Worm (Caenorhabditis elegans) whole organism, L1 larva: ENCODE measurements around the gene btb-9.

ENCODE experiments used
- C04F5.9 ChIP-seq: sonication (generic microtip); optimal IDR thresholded peaks from 2 replicates; lab custom pipeline; 2016; ENCODE audit warnings: missing genetic modification characterization, missing compliant biosample characterization
- C16A3.4 ChIP-seq: fragments of 150-350 bp; optimal IDR thresholded peaks from 2 replicates; lab custom pipeline; 2014; ENCODE audit warnings: missing biosample characterization, missing genetic modification characterization
- C34B4.2 ChIP-seq: sonication (generic microtip); optimal IDR thresholded peaks from 2 replicates; lab custom pipeline; 2017; ENCODE audit warnings: mild to moderate bottlenecking, missing genetic modification characterization, missing compliant biosample characterization
- F16B12.6 ChIP-seq: fragments of 150-350 bp; optimal IDR thresholded peaks from 2 replicates; lab custom pipeline; 2014; ENCODE audit warnings: missing biosample characterization, missing genetic modification characterization
- Y116A8C.19 ChIP-seq: sonication (generic microtip); optimal IDR thresholded peaks from 2 replicates; lab custom pipeline; 2016; ENCODE audit warnings: missing compliant biosample characterization, missing genetic modification characterization, borderline replicate concordance
- aha-1 ChIP-seq: fragments of 150-350 bp; optimal IDR thresholded peaks from 2 replicates; lab custom pipeline; 2014; ENCODE audit warnings: missing biosample characterization, missing genetic modification characterization
- blmp-1 ChIP-seq: fragments of 150-350 bp; optimal IDR thresholded peaks from 2 replicates; lab custom pipeline; 2014; ENCODE audit warnings: missing biosample characterization, missing genetic modification characterization
- ceh-63 ChIP-seq: fragments of 200-800 bp; sonication (Bioruptor generic); optimal IDR thresholded peaks from 2 replicates; lab custom pipeline; 2018; ENCODE audit warnings: mild to moderate bottlenecking, missing genetic modification characterization, missing compliant biosample characterization
- ceh-8 ChIP-seq: fragments of 200-800 bp; sonication (Bioruptor generic); optimal IDR thresholded peaks from 2 replicates; lab custom pipeline; 2018; ENCODE audit warnings: mild to moderate bottlenecking, missing genetic modification characterization, moderate library complexity, missing compliant biosample characterization
- ceh-88 ChIP-seq: fragments of 200-800 bp; sonication (Bioruptor generic); IDR thresholded peaks from 2 replicates; pipeline ENCODE4 v1.3.6; 2022; ENCODE audit warnings: missing genetic modification characterization, missing compliant biosample characterization
- ces-1 ChIP-seq: fragments of 150-350 bp; optimal IDR thresholded peaks from 2 replicates; lab custom pipeline; 2014; ENCODE audit warnings: missing biosample characterization, missing genetic modification reagents, missing genetic modification characterization
- dpl-1 ChIP-seq, 3 experiments: fragments of 150-350 bp in 2 of 3; sonication (generic microtip) in 1 of 3; optimal IDR thresholded peaks; 2 replicates each; lab custom pipeline; 2014 to 2017; ENCODE audit warnings: missing biosample characterization in 3 of 3, missing genetic modification characterization in 3 of 3, missing genetic modification reagents in 3 of 3
- efl-1 ChIP-seq, 4 experiments: fragments of 150-350 bp; optimal IDR thresholded peaks in 3 of 4; peaks in 1 of 4; 1 replicate in 1 of 4; 2 replicates in 3 of 4; lab custom pipeline; 2014; ENCODE audit warnings: missing biosample characterization in 2 of 4, missing genetic modification characterization in 2 of 4, missing genetic modification reagents in 2 of 4
- egl-13 ChIP-seq: sonication (generic microtip); optimal IDR thresholded peaks from 2 replicates; lab custom pipeline; 2016; ENCODE audit warnings: missing genotype, missing genetic modification reagents, missing genetic modification characterization, missing compliant biosample characterization
- egl-27 ChIP-seq, 2 experiments: fragments of 150-350 bp in 1 of 2; sonication (generic microtip); optimal IDR thresholded peaks; 3 replicates each; lab custom pipeline; 2017 to 2018; ENCODE audit warnings: missing biosample characterization in 2 of 2, missing genetic modification characterization in 2 of 2, missing genetic modification reagents in 2 of 2
- elt-2 ChIP-seq: sonication (generic microtip); optimal IDR thresholded peaks from 2 replicates; lab custom pipeline; 2016; ENCODE audit warnings: missing genetic modification characterization, mild to moderate bottlenecking, inconsistent platforms, missing compliant biosample characterization, missing genetic modification reagents
- ets-5 ChIP-seq: fragments of 200-800 bp; sonication (Bioruptor generic); IDR thresholded peaks from 2 replicates; pipeline ENCODE4 v1.3.6; 2022; ENCODE audit warnings: missing genetic modification characterization, missing compliant biosample characterization
- fos-1 ChIP-seq: fragments of 150-350 bp; optimal IDR thresholded peaks from 2 replicates; lab custom pipeline; 2014; ENCODE audit warnings: missing biosample characterization, missing genetic modification characterization
- hlh-4 ChIP-seq: sonication (generic microtip); optimal IDR thresholded peaks from 2 replicates; lab custom pipeline; 2016; ENCODE audit warnings: mild to moderate bottlenecking, missing genetic modification characterization, missing compliant biosample characterization
- hpl-2 ChIP-seq: fragments of 150-350 bp; optimal IDR thresholded peaks from 2 replicates; lab custom pipeline; 2014; ENCODE audit warnings: missing biosample characterization, missing genetic modification reagents, missing genetic modification characterization
- isw-1 ChIP-seq: fragments of 200-800 bp; sonication (Bioruptor generic); IDR thresholded peaks from 2 replicates; pipeline ENCODE4 v1.3.6; 2022; ENCODE audit warnings: missing genetic modification characterization, missing compliant biosample characterization
- jun-1 ChIP-seq: fragments of 150-350 bp; optimal IDR thresholded peaks from 2 replicates; lab custom pipeline; 2014; ENCODE audit warnings: missing biosample characterization, missing genetic modification reagents, missing genetic modification characterization
- lin-14 ChIP-seq: fragments of 200-800 bp; sonication (Bioruptor generic); optimal IDR thresholded peaks from 2 replicates; lab custom pipeline; 2018; ENCODE audit warnings: mild to moderate bottlenecking, missing genetic modification characterization, moderate library complexity, missing compliant biosample characterization
- lin-15B ChIP-seq: fragments of 150-350 bp; sonication (generic microtip); optimal IDR thresholded peaks from 3 replicates; lab custom pipeline; 2014; ENCODE audit warnings: missing biosample characterization, missing genetic modification characterization
- lin-35 ChIP-seq, 2 experiments: fragments of 150-350 bp; optimal IDR thresholded peaks; 2 replicates each; lab custom pipeline; 2014; ENCODE audit warnings: missing biosample characterization in 2 of 2, missing genetic modification characterization in 2 of 2, missing genetic modification reagents in 2 of 2
- mep-1 ChIP-seq: fragments of 150-350 bp; optimal IDR thresholded peaks from 2 replicates; lab custom pipeline; 2014; ENCODE audit warnings: missing biosample characterization, missing genetic modification characterization
- nhr-12 ChIP-seq: sonication (generic microtip); optimal IDR thresholded peaks from 2 replicates; lab custom pipeline; 2017; ENCODE audit warnings: missing biosample characterization, missing genetic modification characterization
- nhr-20 ChIP-seq: sonication (generic microtip); optimal IDR thresholded peaks from 2 replicates; lab custom pipeline; 2016; ENCODE audit warnings: mild to moderate bottlenecking, missing genetic modification characterization, missing compliant biosample characterization
- nhr-76 ChIP-seq: sonication (generic microtip); optimal IDR thresholded peaks from 2 replicates; lab custom pipeline; 2017; ENCODE audit warnings: missing biosample characterization, missing genetic modification characterization
- nhr-77 ChIP-seq: fragments of 150-350 bp; optimal IDR thresholded peaks from 2 replicates; lab custom pipeline; 2014; ENCODE audit warnings: missing biosample characterization, missing genetic modification characterization
- nhr-85 ChIP-seq: sonication (generic microtip); peaks from one replicate; lab custom pipeline; 2016; ENCODE audit warnings: missing genetic modification characterization, inconsistent platforms, missing compliant biosample characterization
- nhr-90 ChIP-seq: sonication (generic microtip); optimal IDR thresholded peaks from 2 replicates; lab custom pipeline; 2016; ENCODE audit warnings: mild to moderate bottlenecking, missing genetic modification characterization, missing compliant biosample characterization; ENCODE audit not compliant: poor library complexity
- pax-3 ChIP-seq: fragments of 200-800 bp; sonication (Bioruptor generic); optimal IDR thresholded peaks from 2 replicates; lab custom pipeline; 2018; ENCODE audit warnings: mild to moderate bottlenecking, missing genetic modification characterization, moderate library complexity, missing compliant biosample characterization
- rnt-1 ChIP-seq: sonication (generic microtip); optimal IDR thresholded peaks from 2 replicates; lab custom pipeline; 2016; ENCODE audit warnings: mild to moderate bottlenecking, missing genetic modification characterization, moderate library complexity, missing compliant biosample characterization
- skn-1 ChIP-seq: fragments of 150-350 bp; optimal IDR thresholded peaks from 2 replicates; lab custom pipeline; 2014; ENCODE audit warnings: missing biosample characterization, missing genetic modification characterization
- snpc-4 ChIP-seq: fragments of 150-350 bp; optimal IDR thresholded peaks from 2 replicates; lab custom pipeline; 2014; ENCODE audit warnings: missing biosample characterization, missing genetic modification characterization
- snu-23 ChIP-seq: sonication (generic microtip); optimal IDR thresholded peaks from 2 replicates; lab custom pipeline; 2016; ENCODE audit warnings: missing genetic modification characterization, missing compliant biosample characterization
- sox-4 ChIP-seq: sonication (generic microtip); optimal IDR thresholded peaks from 2 replicates; lab custom pipeline; 2016; ENCODE audit warnings: missing genetic modification characterization, missing compliant biosample characterization
- sptf-1 ChIP-seq: fragments of 150-350 bp; optimal IDR thresholded peaks from 2 replicates; lab custom pipeline; 2014; ENCODE audit warnings: missing biosample characterization, missing genetic modification characterization
- sup-37 ChIP-seq: fragments of 200-800 bp; sonication (Bioruptor generic); optimal IDR thresholded peaks from 2 replicates; lab custom pipeline; 2018; ENCODE audit warnings: mild to moderate bottlenecking, missing genetic modification characterization, missing compliant biosample characterization
- swsn-7 ChIP-seq: sonication (generic microtip); optimal IDR thresholded peaks from 2 replicates; lab custom pipeline; 2016; ENCODE audit warnings: missing genetic modification characterization, missing compliant biosample characterization
- tbx-2 ChIP-seq: sonication (generic microtip); optimal IDR thresholded peaks from 2 replicates; lab custom pipeline; 2016; ENCODE audit warnings: missing genetic modification characterization, missing compliant biosample characterization
- unc-130 ChIP-seq: fragments of 150-350 bp; optimal IDR thresholded peaks from 2 replicates; lab custom pipeline; 2017; ENCODE audit warnings: missing biosample characterization, missing genetic modification characterization, inconsistent platforms
- unc-62 ChIP-seq: fragments of 150-350 bp; optimal IDR thresholded peaks from 2 replicates; lab custom pipeline; 2014; ENCODE audit warnings: missing biosample characterization, missing genetic modification reagents, missing genetic modification characterization
- unc-98 ChIP-seq: fragments of 200-800 bp; sonication (Bioruptor generic); IDR thresholded peaks from 2 replicates; pipeline ENCODE4 v1.3.6; 2022; ENCODE audit warnings: missing genetic modification characterization, missing compliant biosample characterization
- zag-1 ChIP-seq: fragments of 150-350 bp; optimal IDR thresholded peaks from 2 replicates; lab custom pipeline; 2014; ENCODE audit warnings: missing biosample characterization, missing genetic modification characterization
- ztf-11 ChIP-seq, 2 experiments: sonication (generic microtip); optimal IDR thresholded peaks; 2 replicates each; lab custom pipeline; 2016 to 2017; ENCODE audit warnings: missing genetic modification characterization in 2 of 2, missing biosample characterization in 1 of 2, missing compliant biosample characterization in 1 of 2
- ztf-4 ChIP-seq: fragments of 150-350 bp; optimal IDR thresholded peaks from 2 replicates; lab custom pipeline; 2014; ENCODE audit warnings: missing biosample characterization, missing genetic modification characterization

btb-9 gene

ce11 chrII:1735145-1735544 is 6.8 kb downstream of the btb-9 start:
- TF ChIP-seq snpc-4 = no peak
- no peak for TF ChIP-seq nhr-90 (tag; lab: Kevin White, UChicago)
- TF ChIP-seq nhr-12 (tag; lab: Kevin White, UChicago) = no peak

ce11 chrII:1736353-1736752 is 8.0 kb downstream of the btb-9 start, which contains the start of gene ceh-83:
Gene ceh-83 (minus strand): TSS chrII:1736533.
- TF ChIP-seq C04F5.9 (tag; lab: Kevin White, UChicago) = no peak
- TF ChIP-seq Y116A8C.19 (tag; lab: Kevin White, UChicago) = no peak
- TF ChIP-seq ceh-63 (GFP tag; lab: Kevin White, UChicago) = no peak
- TF ChIP-seq egl-13 (tag; lab: Kevin White, UChicago) = no peak
- TF ChIP-seq dpl-1 (GFP tag; optimal IDR thresholded peaks at IDR 0.05; lab: Kevin White, UChicago) = peak in 2 of 3 experiments; percentile 16 to 34
- TF ChIP-seq mep-1 (tag; lab: Kevin White, UChicago) = no peak
- TF ChIP-seq C16A3.4 (tag; lab: Kevin White, UChicago) = no peak
- no peak for TF ChIP-seq nhr-76 (tag; lab: Kevin White, UChicago)
- no peak for TF ChIP-seq tbx-2 (tag; lab: Kevin White, UChicago)
- TF ChIP-seq hpl-2 (GFP tag; lab: Kevin White, UChicago) = no peak
- TF ChIP-seq rnt-1 = peak; percentile 50
- TF ChIP-seq lin-15B (tag; lab: Kevin White, UChicago) = no peak
- no peak for TF ChIP-seq ceh-88 (GFP tag; lab: Robert Waterston, UW)
- no peak for TF ChIP-seq swsn-7 (tag; lab: Kevin White, UChicago)
- TF ChIP-seq sup-37 = no peak
- no peak for TF ChIP-seq snu-23 (GFP tag; lab: Kevin White, UChicago)
- TF ChIP-seq unc-130 (tag; lab: Kevin White, UChicago) = no peak
- no peak for TF ChIP-seq ztf-4 (tag; lab: Kevin White, UChicago)
- TF ChIP-seq zag-1 (tag; lab: Kevin White, UChicago) = no peak
- no peak for TF ChIP-seq F16B12.6 (tag; lab: Kevin White, UChicago)
- TF ChIP-seq aha-1 (tag; lab: Kevin White, UChicago) = no peak
- TF ChIP-seq C34B4.2 (tag; lab: Kevin White, UChicago) = no peak
- TF ChIP-seq sox-4 (tag; lab: Kevin White, UChicago) = no peak
- no peak for TF ChIP-seq skn-1 (tag; lab: Kevin White, UChicago)
- no peak for TF ChIP-seq ets-5 (GFP tag; lab: Robert Waterston, UW)
- peak; percentile 57 to 68 for TF ChIP-seq efl-1 (optimal IDR thresholded peaks at IDR 0.05; lab: Kevin White, UChicago)
- TF ChIP-seq efl-1 (GFP tag; optimal IDR thresholded peaks at IDR 0.05 in 1 of 2; lab: Kevin White, UChicago) = peak; percentile 36 to 94
- TF ChIP-seq lin-35 (GFP tag; optimal IDR thresholded peaks at IDR 0.05; lab: Kevin White, UChicago) = peak; percentile 2 to 64
- no peak for TF ChIP-seq egl-27 (tag; optimal IDR thresholded peaks at IDR 0.05; lab: Kevin White, UChicago)
- no peak for TF ChIP-seq jun-1 (tag; lab: Kevin White, UChicago)
- TF ChIP-seq ces-1 (GFP tag; lab: Kevin White, UChicago) = no peak
- TF ChIP-seq nhr-85 (tag; lab: Kevin White, UChicago) = peak; percentile 59
- TF ChIP-seq unc-62 (GFP tag; lab: Kevin White, UChicago) = no peak
- no peak for TF ChIP-seq sptf-1 (tag; lab: Kevin White, UChicago)
- TF ChIP-seq unc-98 = no peak
- TF ChIP-seq ceh-8 (GFP tag; lab: Kevin White, UChicago) = no peak
- TF ChIP-seq nhr-77 (tag; lab: Kevin White, UChicago) = no peak
- TF ChIP-seq lin-14 (GFP tag; lab: Kevin White, UChicago) = peak; percentile 80
- no peak for TF ChIP-seq isw-1 (GFP tag; lab: Robert Waterston, UW)
- no peak for TF ChIP-seq ztf-11 (tag; optimal IDR thresholded peaks at IDR 0.05; lab: Kevin White, UChicago)
- no peak for TF ChIP-seq pax-3 (tag; lab: Kevin White, UChicago)
- TF ChIP-seq hlh-4 (tag; lab: Kevin White, UChicago) = no peak
- TF ChIP-seq blmp-1 (tag; lab: Kevin White, UChicago) = no peak
- TF ChIP-seq nhr-20 (tag; lab: Kevin White, UChicago) = peak; percentile 19
- no peak for TF ChIP-seq elt-2 (tag; lab: Kevin White, UChicago)
- no peak for TF ChIP-seq fos-1 (tag; lab: Kevin White, UChicago)
